Worm (Caenorhabditis elegans) whole organism, L3 larva: Measurements from ENCODE around the gene lit-1.

ENCODE experiments used
- ceh-28 ChIP-seq: fragments of 150-350 bp; optimal IDR thresholded peaks from 2 replicates; lab custom pipeline; 2014; ENCODE audit warnings: missing biosample characterization, missing genetic modification reagents, missing genetic modification characterization
- egl-27 ChIP-seq: sonication (generic microtip); optimal IDR thresholded peaks from 4 replicates; lab custom pipeline; 2017; ENCODE audit warnings: missing biosample characterization, missing genetic modification reagents, missing genetic modification characterization
- egl-5 ChIP-seq: fragments of 150-350 bp; optimal IDR thresholded peaks from 2 replicates; lab custom pipeline; 2017; ENCODE audit warnings: missing biosample characterization, missing genetic modification reagents, missing genetic modification characterization, inconsistent platforms
- nhr-11 ChIP-seq: fragments of 150-350 bp; optimal IDR thresholded peaks from 2 replicates; lab custom pipeline; 2014; ENCODE audit warnings: missing biosample characterization, missing genetic modification characterization
- nhr-25 ChIP-seq: sonication (generic microtip); optimal IDR thresholded peaks from 2 replicates; lab custom pipeline; 2017; ENCODE audit warnings: missing biosample characterization, missing genetic modification characterization
- pqm-1 ChIP-seq: fragments of 150-350 bp; optimal IDR thresholded peaks from 2 replicates; lab custom pipeline; 2017; ENCODE audit warnings: missing biosample characterization, missing genetic modification characterization, inconsistent platforms
- tbx-2 ChIP-seq: sonication (generic microtip); optimal IDR thresholded peaks from 2 replicates; lab custom pipeline; 2016; ENCODE audit warnings: mild to moderate bottlenecking, missing genetic modification characterization, missing compliant biosample characterization

- TF ChIP-seq pqm-1 = no peak
- TF ChIP-seq tbx-2 = no peak
- TF ChIP-seq nhr-25 (tag; lab: Kevin White, UChicago) = no peak
- no peak for TF ChIP-seq egl-27 (tag; lab: Kevin White, UChicago)
- peak; percentile 57 for TF ChIP-seq ceh-28
- no peak for TF ChIP-seq egl-5 (tag; lab: Kevin White, UChicago)
- TF ChIP-seq nhr-11 (tag; lab: Kevin White, UChicago) = no peak
Measured at ce11 chrIII:13693187-13693586, 8.6 kb upstream of the lit-1 start.
